Worm (Caenorhabditis elegans): Measurements from ENCODE around the gene frpr-9.

Gene frpr-9

ce11 chrV:10951655-10952278, 40.1 kb upstream of the frpr-9 start, which contains the start of gene F17C11.4 (continued):
- TF ChIP-seq mep-1 (tag; optimal IDR thresholded peaks at IDR 0.05): peak; percentile 75
- TF ChIP-seq swsn-7 (tag; optimal IDR thresholded peaks at IDR 0.05): peak; percentile 77
- TF ChIP-seq nhr-12 (tag; optimal IDR thresholded peaks at IDR 0.05): no peak
- TF ChIP-seq hlh-17 (GFP tag; optimal IDR thresholded peaks at IDR 0.05; ENCODE audit: borderline replicate concordance): no peak
- TF ChIP-seq ztf-4 (tag; optimal IDR thresholded peaks at IDR 0.05): peak; percentile 84
- peak; percentile 56 for TF ChIP-seq unc-86 (tag; optimal IDR thresholded peaks at IDR 0.05)
- TF ChIP-seq lin-15B (tag; optimal IDR thresholded peaks at IDR 0.05): no peak
- TF ChIP-seq nhr-85 (tag): peak; percentile 98
- TF ChIP-seq zag-1 (tag; optimal IDR thresholded peaks at IDR 0.05): no peak
- peak; percentile 96 for TF ChIP-seq nhr-19 (GFP tag; conservative IDR thresholded peaks at IDR 0.05)
- no peak for TF ChIP-seq tlp-1 (tag; optimal IDR thresholded peaks at IDR 0.05)
- TF ChIP-seq hlh-4 (tag; optimal IDR thresholded peaks at IDR 0.05): no peak
- peak; percentile 83 for TF ChIP-seq nhr-90 (tag; optimal IDR thresholded peaks at IDR 0.05; ENCODE audit: poor library complexity)
- TF ChIP-seq elt-2 (tag; optimal IDR thresholded peaks at IDR 0.05): peak; percentile 75
- peak; percentile 74 for TF ChIP-seq xbp-1 (tag; optimal IDR thresholded peaks at IDR 0.05)
- peak; percentile 96 for TF ChIP-seq lin-14 (GFP tag; optimal IDR thresholded peaks at IDR 0.05)
- TF ChIP-seq skn-1 (tag; optimal IDR thresholded peaks at IDR 0.05): peak; percentile 35
- no peak for TF ChIP-seq sup-37 (GFP tag; optimal IDR thresholded peaks at IDR 0.05)
- TF ChIP-seq ets-5 (GFP tag; IDR thresholded peaks at IDR 0.05): no peak
- TF ChIP-seq mdl-1 (tag; optimal IDR thresholded peaks at IDR 0.05): peak in 1 of 2 experiments; percentile 97
- TF ChIP-seq Y116A8C.19 (tag; optimal IDR thresholded peaks at IDR 0.05; ENCODE audit: borderline replicate concordance): no peak
- TF ChIP-seq sptf-1 (tag; optimal IDR thresholded peaks at IDR 0.05): no peak
- no peak for TF ChIP-seq ceh-90 (tag; optimal IDR thresholded peaks at IDR 0.05)
- TF ChIP-seq nhr-71 (tag; optimal IDR thresholded peaks at IDR 0.05): peak; percentile 99
- peak; percentile 64 for TF ChIP-seq jun-1 (tag; optimal IDR thresholded peaks at IDR 0.05)
- TF ChIP-seq aly-2 (tag; optimal IDR thresholded peaks at IDR 0.05): no peak
- peak; percentile 78 for TF ChIP-seq lin-13 (GFP tag; optimal IDR thresholded peaks at IDR 0.05)
- TF ChIP-seq tbx-2 (tag; optimal IDR thresholded peaks at IDR 0.05): peak; percentile 88
- TF ChIP-seq sox-4 (tag; optimal IDR thresholded peaks at IDR 0.05): no peak
- peak; percentile 72 for TF ChIP-seq irx-1 (tag; optimal IDR thresholded peaks at IDR 0.05)
- TF ChIP-seq fkh-4 (tag; optimal IDR thresholded peaks at IDR 0.05; ENCODE audit: borderline replicate concordance): no peak
- peak; percentile 43 to 51 for TF ChIP-seq efl-1 (optimal IDR thresholded peaks at IDR 0.05)
- TF ChIP-seq efl-1 (GFP tag; optimal IDR thresholded peaks at IDR 0.05 in 1 of 2): peak; percentile 43 to 94
- TF ChIP-seq blmp-1 (tag; optimal IDR thresholded peaks at IDR 0.05): peak; percentile 93

- TF ChIP-seq ztf-4 (tag; optimal IDR thresholded peaks at IDR 0.05) (peak; percentile 19), isw-1 (GFP tag; IDR thresholded peaks at IDR 0.05) (no peak), swsn-7 (tag; optimal IDR thresholded peaks at IDR 0.05) (no peak), nhr-20 (tag; optimal IDR thresholded peaks at IDR 0.05) (peak; percentile 41), egl-27 (tag; optimal IDR thresholded peaks at IDR 0.05) (no peak), hpl-2 (GFP tag; optimal IDR thresholded peaks at IDR 0.05) (no peak), lin-14 (GFP tag; optimal IDR thresholded peaks at IDR 0.05) (no peak), nhr-47 (tag; optimal IDR thresholded peaks at IDR 0.05) (peak; percentile 47), lin-35 (GFP tag; optimal IDR thresholded peaks at IDR 0.05) (peak in 1 of 2 experiments; percentile 19), ceh-88 (GFP tag; IDR thresholded peaks at IDR 0.05) (0 out of 2 replicates have a peak, but pooled peaks have one; percentile 21), lsy-2 (tag; optimal IDR thresholded peaks at IDR 0.05) (no peak), irx-1 (tag; optimal IDR thresholded peaks at IDR 0.05) (no peak), lir-3 (tag; optimal IDR thresholded peaks at IDR 0.05; ENCODE audit: poor library complexity) (peak; percentile 50), nhr-90 (tag; optimal IDR thresholded peaks at IDR 0.05; ENCODE audit: poor library complexity) (peak; percentile 34), nhr-71 (tag; optimal IDR thresholded peaks at IDR 0.05) (peak; percentile 67), xbp-1 (tag; optimal IDR thresholded peaks at IDR 0.05) (peak; percentile 4), nhr-19 (GFP tag; conservative IDR thresholded peaks at IDR 0.05) (0 out of 2 replicates have a peak, but pooled peaks have one; percentile 20), snu-23 (GFP tag; optimal IDR thresholded peaks at IDR 0.05) (peak; percentile 38), efl-1 (optimal IDR thresholded peaks at IDR 0.05) (peak in 1 of 2 experiments; percentile 4), efl-1 (GFP tag; optimal IDR thresholded peaks at IDR 0.05 in 1 of 2) (peak in 1 of 2 experiments; percentile 80), fkh-4 (tag; optimal IDR thresholded peaks at IDR 0.05; ENCODE audit: borderline replicate concordance) (no peak), nhr-85 (tag) (peak; percentile 51)
These were observed 38.3 kb upstream of the frpr-9 start for ce11 chrV:10953471-10954155.

Measured in whole organism, L1 larva.